Fruit fly (Drosophila melanogaster) ovary, adult (tissue): ENCODE measurements around the gene Mst77F.

Source experiments
- CG17801 ChIP-seq: fragments of 200-800 bp; optimal IDR thresholded peaks from 2 replicates; lab custom pipeline; 2019; ENCODE audit warnings: missing biosample characterization, mild to moderate bottlenecking, missing genetic modification characterization, moderate library complexity; ENCODE audit not compliant: partially characterized antibody

The Mst77F gene

dm6 chr3L:20771891-20772646, 45.8 kb downstream of the Mst77F start:
- TF ChIP-seq CG17801 (GFP tag; lab: Kevin White, UChicago), result peak; percentile 71

dm6 chr3L:20771001-20771890, 46.6 kb downstream of the Mst77F start, which contains the start of the genes CG4042 and Pitslre:
CG4042 (minus strand) TSS chr3L:20771507.
Pitslre (plus strand) TSS chr3L:20771528.
- TF ChIP-seq CG17801 (GFP tag; lab: Kevin White, UChicago), result no peak

- TF ChIP-seq CG17801 (GFP tag; lab: Kevin White, UChicago), result no peak
Measured at dm6 chr3L:20769350-20769749, 48.5 kb downstream of the Mst77F start, which contains the start of the genes CG4074 and CG4186. CG4074 (minus strand) TSS chr3L:20769500. CG4186 (plus strand) TSS chr3L:20769586.

- no peak for TF ChIP-seq CG17801 (GFP tag; lab: Kevin White, UChicago)
Measured at dm6 chr3L:20767227-20767626, 50.6 kb downstream of the Mst77F start.
